Worm (Caenorhabditis elegans): ENCODE data around the gene nstp-10.

nstp-10 gene

ce11 chrV:9526470-9526869, 23.2 kb downstream of the nstp-10 start, which contains the start of gene C50F4.1 (continued):
- TF ChIP-seq sdz-12 (GFP tag; optimal IDR thresholded peaks at IDR 0.05) = no peak
- no peak for TF ChIP-seq tag-97 (GFP tag; IDR thresholded peaks at IDR 0.05)
- TF ChIP-seq hmg-1.1 (GFP tag; IDR thresholded peaks at IDR 0.05) = no peak

ce11 chrV:9524099-9524498, 25.5 kb downstream of the nstp-10 start, which contains the start of gene C50F4.9:
TSS of gene C50F4.9 (minus strand) at chrV:9524199.
- TF ChIP-seq dmd-9 (GFP tag; IDR thresholded peaks at IDR 0.05) (no peak), jun-1 (tag; optimal IDR thresholded peaks at IDR 0.05) (no peak), madf-9 (GFP tag; conservative IDR thresholded peaks at IDR 0.05) (no peak), ceh-32 (tag; optimal IDR thresholded peaks at IDR 0.05; ENCODE audit: poor library complexity) (no peak), attf-4 (tag; optimal IDR thresholded peaks at IDR 0.05) (no peak), nhr-25 (tag; optimal IDR thresholded peaks at IDR 0.05; ENCODE audit: borderline replicate concordance, insufficient read depth) (no peak), Y75B8A.6 (GFP tag; IDR thresholded peaks at IDR 0.05) (no peak), nhr-11 (tag; optimal IDR thresholded peaks at IDR 0.05) (no peak), F10B5.3 (tag; optimal IDR thresholded peaks at IDR 0.05) (no peak), fos-1 (tag; optimal IDR thresholded peaks at IDR 0.05) (no peak), Y105C5A.15 (GFP tag; IDR thresholded peaks at IDR 0.05) (no peak), hmg-1.1 (GFP tag; IDR thresholded peaks at IDR 0.05) (no peak), rbr-2 (tag; optimal IDR thresholded peaks at IDR 0.05) (no peak), mdl-1 (tag; optimal IDR thresholded peaks at IDR 0.05) (no peak), gei-8 (GFP tag; optimal IDR thresholded peaks at IDR 0.05) (no peak), F26F4.8 (GFP tag; conservative IDR thresholded peaks at IDR 0.05) (no peak), vab-7 (GFP tag; IDR thresholded peaks at IDR 0.05) (no peak), duxl-1 (tag; optimal IDR thresholded peaks at IDR 0.05; ENCODE audit: poor library complexity) (no peak), T26A8.4 (GFP tag; IDR thresholded peaks at IDR 0.05) (no peak), unc-130 (GFP tag; optimal IDR thresholded peaks at IDR 0.05) (no peak)

- TF ChIP-seq unc-62 (GFP tag; optimal IDR thresholded peaks at IDR 0.05 in 1 of 2) (peak in 1 of 2 experiments; percentile 62), unc-62 (tag; optimal IDR thresholded peaks at IDR 0.05) (no peak), T26A8.4 (GFP tag; IDR thresholded peaks at IDR 0.05) (no peak), hif-1 (tag; optimal IDR thresholded peaks at IDR 0.05) (no peak), dve-1 (tag; optimal IDR thresholded peaks at IDR 0.05; ENCODE audit: insufficient read depth) (no peak), aha-1 (tag) (peak; percentile 46)
These were observed 27.9 kb downstream of the nstp-10 start for ce11 chrV:9521697-9522096.

- TF ChIP-seq nhr-11 (tag; optimal IDR thresholded peaks at IDR 0.05) = no peak
- peak; percentile 39 for TF ChIP-seq nhr-28 (tag; optimal IDR thresholded peaks at IDR 0.05)
- peak; percentile 24 for TF ChIP-seq dve-1 (tag; optimal IDR thresholded peaks at IDR 0.05; ENCODE audit: insufficient read depth)
- no peak for TF ChIP-seq F26F4.8 (GFP tag; conservative IDR thresholded peaks at IDR 0.05)
- TF ChIP-seq unc-62 (GFP tag; optimal IDR thresholded peaks at IDR 0.05 in 1 of 2) = peak in 1 of 2 experiments; percentile 35
- TF ChIP-seq unc-62 (tag; optimal IDR thresholded peaks at IDR 0.05) = no peak
These were observed 30.8 kb downstream of the nstp-10 start, which contains the start of gene C50F4.8 for ce11 chrV:9518832-9519231. TSS of gene C50F4.8 (minus strand) at chrV:9518859.

- TF ChIP-seq daf-12 (tag; optimal IDR thresholded peaks at IDR 0.05) = no peak
- TF ChIP-seq nhr-28 (tag; optimal IDR thresholded peaks at IDR 0.05) = peak; percentile 97
- no peak for TF ChIP-seq nhr-111 (GFP tag; optimal IDR thresholded peaks at IDR 0.05)
- no peak for TF ChIP-seq jun-1 (tag; optimal IDR thresholded peaks at IDR 0.05)
- TF ChIP-seq rbr-2 (tag; optimal IDR thresholded peaks at IDR 0.05) = no peak
- TF ChIP-seq ceh-32 (tag; optimal IDR thresholded peaks at IDR 0.05; ENCODE audit: poor library complexity) = no peak
- no peak for TF ChIP-seq madf-9 (GFP tag; conservative IDR thresholded peaks at IDR 0.05)
- TF ChIP-seq dmd-6 (GFP tag; IDR thresholded peaks at IDR 0.05) = peak; percentile 84
- TF ChIP-seq egl-27 (tag; optimal IDR thresholded peaks at IDR 0.05) = no peak
- TF ChIP-seq nhr-42 (GFP tag; IDR thresholded peaks at IDR 0.05) = no peak
- TF ChIP-seq unc-130 (GFP tag; optimal IDR thresholded peaks at IDR 0.05) = no peak
- peak; percentile 82 for TF ChIP-seq dve-1 (tag; optimal IDR thresholded peaks at IDR 0.05; ENCODE audit: insufficient read depth)
- TF ChIP-seq nhr-237 (tag; optimal IDR thresholded peaks at IDR 0.05) = no peak
- TF ChIP-seq ztf-11 (tag; optimal IDR thresholded peaks at IDR 0.05) = no peak
- no peak for TF ChIP-seq sdz-12 (GFP tag; optimal IDR thresholded peaks at IDR 0.05)
- TF ChIP-seq mdt-29 (GFP tag; IDR thresholded peaks at IDR 0.05) = no peak
- TF ChIP-seq nhr-25 (tag; optimal IDR thresholded peaks at IDR 0.05; ENCODE audit: borderline replicate concordance, insufficient read depth) = peak; percentile 46
- TF ChIP-seq F49E8.2 (tag; optimal IDR thresholded peaks at IDR 0.05; ENCODE audit: borderline replicate concordance) = no peak
- TF ChIP-seq pha-4 (GFP tag; IDR thresholded peaks at IDR 0.05) = no peak
- no peak for TF ChIP-seq pha-4 (tag; optimal IDR thresholded peaks at IDR 0.05)
- no peak for TF ChIP-seq F37D6.2 (tag; optimal IDR thresholded peaks at IDR 0.05)
- no peak for TF ChIP-seq F44E2.7 (GFP tag; IDR thresholded peaks at IDR 0.05)
- TF ChIP-seq nhr-11 (tag; optimal IDR thresholded peaks at IDR 0.05) = no peak
- TF ChIP-seq tra-1 (GFP tag; IDR thresholded peaks at IDR 0.05) = no peak
These were observed 33.4 kb downstream of the nstp-10 start for ce11 chrV:9516280-9516679.

Measured in whole organism, L4 larva.